Fruit fly (Drosophila melanogaster) whole organism, larva: Measurements from ENCODE around the gene CG31221.

Experiments
- noc ChIP-seq: fragments of 200-800 bp; sonication (Bioruptor generic); optimal IDR thresholded peaks from 3 replicates; lab custom pipeline; 2019; ENCODE audit warnings: missing biosample characterization, mild to moderate bottlenecking, missing genetic modification characterization, moderate library complexity

Gene CG31221

DNA sequence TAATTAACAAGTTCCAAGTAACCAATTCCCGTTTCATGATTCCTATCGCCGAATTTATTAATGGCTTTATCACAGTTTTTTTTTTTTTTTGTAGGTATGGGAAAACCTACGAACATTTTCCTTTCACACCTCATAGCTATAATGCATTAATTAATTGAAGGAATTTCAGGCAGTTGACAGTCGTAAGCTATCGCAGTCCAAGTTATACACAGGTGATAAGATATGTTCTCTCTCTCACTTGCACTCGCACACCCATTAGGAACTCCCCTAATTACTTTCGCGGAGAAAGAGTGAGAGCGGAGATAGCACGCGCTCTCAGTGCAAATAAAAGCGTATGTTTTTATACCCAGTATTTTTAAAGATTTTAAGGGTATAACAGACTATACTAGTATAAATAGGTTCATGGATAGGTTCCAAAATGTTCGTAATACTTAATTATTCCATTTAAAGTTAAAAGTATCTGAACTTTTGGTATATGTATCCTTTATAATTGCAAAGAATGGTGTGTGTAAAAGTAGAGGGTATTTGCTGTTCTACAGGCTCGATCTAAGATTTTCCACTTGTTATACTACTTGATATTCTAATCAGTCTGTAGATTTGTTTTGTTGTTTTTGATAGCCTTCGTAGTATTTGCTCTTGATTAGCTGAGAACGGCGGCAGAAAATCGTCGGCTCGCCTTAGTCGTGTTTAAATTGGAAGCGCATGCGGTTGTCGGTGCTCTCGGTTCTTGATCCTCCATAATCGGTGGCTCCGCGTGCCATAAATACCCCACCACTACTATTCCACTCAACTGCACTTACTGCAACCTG lies 48.1 kb downstream of the CG31221 start, which contains the start of gene Dys:
Gene Dys (plus strand): TSS at position 677 of the 809 bp plus-strand sequence.
- TF ChIP-seq noc, result peak; percentile 98

DNA sequence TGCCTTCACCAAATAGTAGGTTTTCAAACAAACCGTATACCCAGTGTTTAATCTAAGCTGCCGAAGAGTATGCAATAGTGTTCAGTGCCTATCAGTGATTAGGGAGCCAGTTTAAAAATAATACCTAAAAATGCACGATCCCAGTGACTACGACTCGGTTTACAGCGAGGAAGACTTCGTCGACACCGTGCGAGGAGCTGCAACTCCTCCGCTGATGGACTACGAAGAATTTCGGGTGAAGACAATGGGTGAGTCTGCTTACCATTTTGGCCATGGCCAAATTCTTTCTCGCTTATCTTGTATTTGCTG lies 48.7 kb downstream of the CG31221 start:
- TF ChIP-seq noc, result no peak

DNA sequence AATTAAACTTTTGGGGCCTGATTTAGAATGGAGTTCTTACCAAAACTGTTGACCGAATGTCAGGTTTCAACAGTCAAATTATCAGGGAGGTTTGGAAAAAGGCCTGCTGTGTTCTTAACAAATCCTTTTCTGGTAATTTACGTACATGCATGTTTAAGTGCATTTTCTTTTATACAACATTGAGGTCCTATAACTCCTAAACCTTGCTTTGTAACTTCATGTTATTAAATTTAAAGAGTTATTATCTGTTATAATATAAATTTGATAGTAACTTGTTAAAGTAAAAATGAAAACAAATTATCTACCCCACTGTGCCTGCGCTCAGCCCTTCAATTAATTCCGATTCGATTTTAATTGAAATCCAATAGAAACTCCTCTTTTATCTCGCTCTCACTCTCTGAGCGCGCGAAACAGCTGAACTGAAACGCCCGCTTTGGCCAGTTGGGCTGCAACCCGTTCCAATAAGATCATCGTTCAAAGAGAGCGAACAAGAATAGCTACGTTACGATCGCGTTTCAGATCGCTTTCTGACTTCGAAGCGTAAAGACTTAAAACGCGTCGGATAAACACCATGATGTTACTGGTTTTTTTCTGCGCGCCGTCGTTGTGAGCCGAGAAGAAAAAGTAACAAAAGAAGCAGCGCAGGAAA lies 50.7 kb downstream of the CG31221 start, which contains the start of gene Scsalpha2:
Gene Scsalpha2 (minus strand): TSS at position 51 of the 649 bp plus-strand sequence.
- TF ChIP-seq noc, result no peak

DNA sequence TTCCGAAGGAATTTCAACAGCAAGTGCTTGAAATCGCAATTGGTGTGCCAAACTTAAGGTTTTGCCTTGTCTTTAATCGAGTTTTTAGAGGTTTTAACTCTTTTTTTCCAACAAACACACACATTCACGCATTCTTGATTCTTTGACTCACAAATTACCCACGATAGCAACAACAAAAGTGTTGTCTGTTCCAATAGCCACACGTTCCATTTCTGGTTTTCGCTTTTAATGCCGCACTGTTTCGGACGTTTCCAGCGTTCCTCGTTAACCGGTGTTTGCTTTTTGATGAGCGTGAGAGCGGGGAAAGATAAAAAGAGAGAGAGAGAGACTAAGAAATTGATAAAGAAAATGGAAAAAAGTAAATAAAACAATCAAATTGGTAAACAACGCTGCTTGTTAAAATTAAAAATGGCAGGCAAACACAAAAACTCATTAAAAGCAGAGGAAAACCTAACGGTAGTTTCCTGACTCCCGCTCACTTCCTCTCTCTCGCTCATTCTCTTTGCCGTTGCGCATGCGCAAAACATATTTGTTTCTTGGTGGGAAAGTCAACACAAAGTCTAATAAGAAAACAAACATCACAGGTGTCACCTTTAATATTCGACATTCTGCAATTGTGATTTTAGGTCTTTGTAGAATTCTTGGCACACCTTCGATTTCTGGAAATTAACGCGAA lies 51.5 kb downstream of the CG31221 start:
- peak; percentile 25 for TF ChIP-seq noc

DNA sequence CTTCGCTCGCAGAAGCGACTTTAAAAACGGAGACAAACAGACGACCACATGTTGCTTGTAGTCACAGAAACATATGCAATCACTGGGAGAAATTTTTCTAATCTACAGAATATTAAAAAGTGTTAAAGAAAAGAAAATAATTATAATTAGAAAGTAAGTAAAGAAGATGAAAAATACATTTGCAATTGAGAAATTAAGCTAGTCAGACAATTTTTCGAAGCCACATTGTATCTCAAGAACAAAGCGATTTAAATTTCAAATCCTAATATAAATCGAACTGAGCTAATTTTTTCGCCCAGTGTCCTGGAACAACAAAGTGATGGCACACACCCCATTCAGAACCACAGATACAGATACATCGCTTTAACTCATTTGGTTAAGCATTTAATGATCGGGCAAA lies 52.8 kb downstream of the CG31221 start:
- no peak for TF ChIP-seq noc

DNA sequence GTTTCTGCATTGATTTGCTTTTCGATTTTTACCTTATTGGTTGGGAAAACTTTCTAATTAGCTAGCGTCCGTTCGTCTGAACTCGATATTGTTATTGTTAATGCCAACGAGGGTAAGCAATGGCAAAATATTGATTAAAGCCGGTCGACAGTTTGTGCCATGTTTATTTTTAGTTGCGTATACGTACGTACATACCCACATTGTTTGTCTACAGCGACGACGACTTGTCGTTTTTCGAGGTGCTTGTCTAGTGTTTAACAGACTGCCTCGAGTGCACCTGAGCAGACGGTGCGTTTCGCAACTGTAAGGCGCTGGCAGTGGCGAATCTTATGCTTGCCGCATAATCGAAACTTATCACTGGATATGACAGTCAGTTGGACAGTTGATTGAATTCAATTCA lies 55.0 kb downstream of the CG31221 start:
- TF ChIP-seq noc, result no peak

DNA sequence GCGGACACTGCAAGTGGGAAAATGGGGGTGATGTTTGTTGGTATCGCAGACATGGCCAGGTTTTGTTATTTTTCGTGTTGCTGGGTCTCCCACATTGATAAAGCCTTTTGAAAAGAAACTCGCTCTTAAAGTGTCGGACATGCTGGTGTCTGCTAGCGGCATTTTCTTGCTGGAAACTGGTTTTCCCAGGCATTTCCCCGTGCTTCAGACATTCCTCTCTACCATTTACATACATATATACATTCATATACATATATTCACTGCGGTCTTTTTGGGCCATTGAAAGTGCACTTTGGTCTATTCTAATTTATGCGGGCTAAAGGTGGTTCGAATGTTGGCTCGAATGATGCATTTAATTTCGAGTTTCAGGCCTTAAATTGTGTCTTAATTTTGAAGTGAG lies 58.1 kb downstream of the CG31221 start:
- no peak for TF ChIP-seq noc

DNA sequence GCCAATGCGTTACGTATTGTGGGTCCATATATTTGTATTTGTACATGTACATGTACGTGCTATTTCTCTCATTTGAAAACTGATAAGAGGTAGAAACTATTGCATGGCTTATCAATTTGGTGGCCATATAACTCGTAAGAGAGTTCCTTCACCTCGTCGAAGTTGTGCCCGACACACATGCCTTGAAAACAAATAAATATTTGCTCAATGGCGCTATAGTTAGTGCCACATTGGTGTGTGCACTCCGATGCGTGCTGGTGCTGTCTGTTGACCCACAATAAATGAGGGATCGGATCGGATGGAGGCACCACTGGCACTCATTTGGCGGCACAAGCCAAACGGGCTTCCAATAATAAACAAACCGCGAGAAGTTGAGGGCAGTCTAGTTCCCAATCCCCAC lies 59.7 kb downstream of the CG31221 start:
- TF ChIP-seq noc, result no peak

DNA sequence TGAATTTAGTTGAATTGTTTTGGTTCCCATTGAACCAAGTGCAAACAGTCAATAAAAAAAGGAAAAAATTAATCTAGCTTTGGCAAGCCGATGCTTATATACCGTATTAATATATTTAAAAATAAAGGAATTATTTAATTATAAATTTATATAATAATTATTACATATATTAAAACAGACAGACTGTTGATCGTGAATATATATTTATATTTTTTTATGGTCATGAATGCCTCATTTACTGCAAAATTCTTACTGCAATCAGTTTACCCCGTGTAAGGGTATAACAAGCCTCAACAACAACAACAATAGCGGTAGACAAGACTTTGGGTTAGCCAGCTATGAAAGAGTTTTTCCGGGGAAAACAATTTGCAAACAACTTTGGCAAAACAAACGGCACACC lies 61.6 kb downstream of the CG31221 start:
- TF ChIP-seq noc, result no peak

DNA sequence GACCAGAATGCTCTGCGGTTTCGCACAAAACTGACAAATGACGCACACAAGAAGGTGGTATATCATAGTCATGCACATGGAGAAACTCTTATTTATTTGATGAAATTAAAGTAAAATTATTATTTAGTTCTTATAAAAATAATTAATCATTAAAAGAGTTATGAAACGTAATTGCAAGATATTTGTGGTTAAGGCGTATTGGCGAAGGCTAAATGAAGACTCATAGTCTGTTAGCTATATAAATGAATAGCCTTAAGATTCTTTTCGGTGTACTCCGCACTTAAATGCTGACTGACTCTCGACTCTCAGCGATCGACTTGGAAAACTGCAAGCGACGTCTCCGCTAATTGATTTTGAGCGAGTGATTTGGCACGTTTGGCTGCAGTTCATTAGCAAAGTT lies 64.0 kb downstream of the CG31221 start:
- TF ChIP-seq noc, result no peak

DNA sequence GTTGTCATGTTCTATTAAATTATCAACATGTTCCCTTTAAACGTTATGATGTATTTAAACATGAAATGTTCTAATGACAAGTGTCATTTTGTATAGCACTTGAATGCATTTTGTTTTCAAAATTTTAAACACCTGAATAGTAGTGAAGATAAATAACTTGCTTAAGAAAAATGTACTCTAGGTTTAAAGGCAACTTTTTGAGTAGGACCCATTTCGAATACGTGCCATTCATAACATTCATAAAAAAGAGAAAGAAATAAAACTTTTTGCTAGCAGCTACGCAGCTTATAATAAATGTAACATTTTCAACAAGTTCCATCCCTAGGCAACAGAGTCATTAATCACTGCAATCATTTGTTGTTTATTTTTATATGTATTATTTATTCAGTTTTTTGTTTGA lies 73.9 kb downstream of the CG31221 start:
- no peak for TF ChIP-seq noc

DNA sequence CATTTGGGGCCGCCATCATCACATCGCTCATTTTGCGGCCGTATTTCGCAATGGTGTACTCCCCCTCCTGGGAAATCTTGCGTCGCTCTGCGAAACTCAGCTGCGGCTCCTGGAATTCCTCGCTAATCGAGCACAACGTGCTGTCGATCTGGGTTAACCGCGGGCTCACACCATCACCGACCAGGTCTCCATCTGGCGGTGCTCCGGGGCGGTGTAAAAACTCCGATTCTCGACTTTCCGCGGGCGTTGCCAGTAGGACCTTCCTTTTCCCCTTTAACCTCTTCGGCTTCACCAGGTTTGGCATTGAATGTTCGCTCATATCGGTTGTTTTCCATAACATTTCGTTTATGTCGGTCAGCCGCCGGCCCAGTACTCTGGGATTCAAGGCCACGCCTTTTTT lies 77.5 kb downstream of the CG31221 start:
- TF ChIP-seq noc, result no peak

DNA sequence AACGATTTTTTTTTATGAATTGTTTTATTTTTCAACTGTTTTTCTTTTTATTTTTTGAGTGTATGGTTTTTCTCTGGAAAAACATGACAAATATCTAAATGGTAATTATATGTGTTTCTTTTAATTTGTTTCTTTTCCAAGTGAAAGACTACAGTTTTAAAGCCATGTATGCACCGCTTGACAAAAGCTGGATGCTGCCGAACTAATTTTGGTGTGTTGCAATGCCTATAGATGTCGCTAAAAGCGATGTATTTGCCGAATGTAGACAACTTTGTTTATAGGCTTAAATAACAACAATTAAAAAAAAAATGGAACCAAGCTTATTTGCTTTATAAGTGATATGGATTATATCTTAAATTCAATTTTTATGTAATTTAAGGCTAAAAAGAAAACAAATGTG lies 78.5 kb downstream of the CG31221 start, which contains the start of gene CG15025:
Gene CG15025 (minus strand): TSS at position 120 of the 400 bp plus-strand sequence.
- no peak for TF ChIP-seq noc

DNA sequence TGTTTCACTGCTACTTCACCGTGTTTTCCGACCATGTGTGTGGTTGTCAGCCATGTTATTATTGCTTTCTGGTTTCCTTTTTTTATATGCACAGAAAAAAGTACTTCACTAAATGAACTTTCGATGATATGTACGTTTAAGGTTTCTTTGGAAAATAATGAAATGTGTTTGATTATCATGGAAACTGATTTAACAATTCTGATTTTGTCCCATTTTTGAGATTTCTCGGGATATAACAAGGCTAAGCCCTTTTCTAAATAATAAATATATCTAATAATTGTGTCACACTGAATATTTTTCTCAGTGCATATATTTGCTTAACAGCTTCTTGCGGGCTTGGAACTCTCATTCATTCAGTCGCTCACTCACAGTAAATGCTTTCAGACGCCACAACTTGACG lies 79.9 kb downstream of the CG31221 start:
- no peak for TF ChIP-seq noc

DNA sequence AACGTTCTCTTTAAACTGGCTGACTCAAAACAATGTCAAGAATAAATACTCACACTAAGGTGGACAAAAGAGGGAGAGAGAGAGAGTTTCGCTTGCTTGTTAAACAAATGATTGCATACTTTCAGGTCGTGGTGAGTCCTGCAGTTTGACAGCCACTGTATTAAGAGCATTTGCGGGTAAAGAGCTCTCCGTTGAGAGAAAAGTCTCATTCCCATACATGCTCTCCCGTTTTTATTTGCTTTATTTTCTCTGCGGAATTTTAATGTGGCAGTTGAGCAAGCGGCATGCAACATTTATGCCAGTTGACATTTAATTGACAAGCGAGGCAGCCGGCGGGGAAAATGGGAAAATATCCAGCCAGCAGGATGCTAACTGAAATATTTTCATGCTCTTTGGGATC lies 82.7 kb downstream of the CG31221 start:
- no peak for TF ChIP-seq noc

DNA sequence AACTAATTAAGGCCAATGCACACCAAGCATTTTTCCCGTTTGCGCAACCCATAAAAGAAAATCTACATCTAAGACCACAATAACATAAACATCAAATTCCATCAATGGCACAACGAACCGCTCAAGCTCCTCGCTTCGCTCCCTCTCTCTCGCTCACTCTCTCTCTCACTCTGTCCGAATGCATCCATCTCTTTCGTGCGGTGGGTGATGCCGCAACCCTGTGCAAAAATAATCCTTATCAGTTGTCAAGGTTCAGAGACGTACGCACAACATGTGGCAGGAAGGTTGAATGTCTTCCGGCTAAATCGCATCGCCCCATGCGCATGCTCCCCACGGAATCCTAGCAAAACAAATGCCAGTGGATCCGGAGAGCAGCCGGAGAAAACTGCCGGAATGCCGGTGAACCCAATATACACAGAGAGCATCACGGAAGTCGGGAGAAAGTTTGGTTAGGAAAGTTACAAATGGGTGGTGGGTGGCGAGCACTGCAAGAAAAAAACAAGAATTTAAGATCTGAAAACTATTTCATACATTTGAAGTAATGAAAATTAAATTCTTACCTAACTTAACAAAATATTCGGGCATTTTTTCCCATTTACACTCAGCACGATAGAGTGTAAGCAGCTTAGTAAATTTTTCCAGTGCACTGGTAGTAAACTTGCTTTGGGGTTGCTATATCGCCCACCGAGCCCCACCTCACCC lies 86.3 kb downstream of the CG31221 start:
- peak; percentile 53 for TF ChIP-seq noc

DNA sequence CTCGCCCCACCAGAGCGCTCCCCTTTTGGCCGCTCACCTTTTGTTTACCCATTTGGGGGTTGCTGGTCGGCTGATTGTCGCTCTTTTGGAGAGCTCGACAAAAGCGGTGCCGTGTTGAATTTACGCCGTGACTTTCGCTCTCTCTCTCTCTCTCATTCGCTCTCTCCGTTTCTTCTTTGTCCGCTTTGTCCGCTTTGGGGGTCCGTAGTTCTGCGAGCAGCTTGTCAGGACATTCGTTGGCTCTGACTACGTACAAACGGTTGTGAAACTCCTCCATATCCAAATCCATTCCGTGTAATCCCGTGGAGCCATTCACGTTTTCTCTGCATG lies 86.8 kb downstream of the CG31221 start:
- TF ChIP-seq noc, result no peak
